Worm (Caenorhabditis elegans): ENCODE data around the gene asna-1.
A peak's percentile ranks its signal among the peaks of the same experiment; 100 is the strongest.

Gene asna-1

DNA sequence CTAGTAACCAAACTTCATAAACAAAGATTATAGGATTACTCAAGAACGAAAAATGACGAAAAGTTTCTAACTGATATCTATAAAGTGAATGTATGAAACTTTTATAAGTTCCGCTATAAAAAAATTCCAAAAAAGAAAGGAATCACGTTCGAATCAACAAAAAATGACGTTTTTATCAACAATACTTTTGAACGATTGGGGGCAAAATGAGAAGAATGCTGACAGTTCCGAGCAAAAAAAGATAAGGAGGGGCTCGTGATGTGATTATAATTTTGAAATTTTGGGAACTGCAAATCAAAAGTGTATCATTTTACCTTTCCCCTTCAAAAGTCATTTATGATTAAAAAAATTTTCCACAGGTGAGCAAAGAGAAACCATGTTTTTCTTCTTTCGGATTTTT is 15.9 kb upstream of the asna-1 start (continued):
- TF ChIP-seq set-16 (GFP tag; IDR thresholded peaks at IDR 0.05) (no peak), nhr-41 (GFP tag; IDR thresholded peaks at IDR 0.05) (no peak), egl-43 (GFP tag; IDR thresholded peaks at IDR 0.05) (no peak), dmd-6 (GFP tag; IDR thresholded peaks at IDR 0.05) (peak; percentile 87), ztf-11 (tag; optimal IDR thresholded peaks at IDR 0.05) (no peak), ama-1 (optimal IDR thresholded peaks at IDR 0.05) (no peak), hif-1 (tag; optimal IDR thresholded peaks at IDR 0.05) (peak in 1 of 2 experiments; percentile 47), lin-29 (GFP tag; IDR thresholded peaks at IDR 0.05) (no peak), dve-1 (tag; optimal IDR thresholded peaks at IDR 0.05; ENCODE audit: insufficient read depth) (peak; percentile 73), R02D3.7 (tag; optimal IDR thresholded peaks at IDR 0.05) (no peak), spr-1 (tag; optimal IDR thresholded peaks at IDR 0.05) (no peak), gei-8 (GFP tag; optimal IDR thresholded peaks at IDR 0.05) (no peak), lin-38 (GFP tag; IDR thresholded peaks at IDR 0.05) (no peak; the same call in 1 of the 2 replicates), ceh-32 (tag; optimal IDR thresholded peaks at IDR 0.05; ENCODE audit: poor library complexity) (no peak), nhr-76 (tag; optimal IDR thresholded peaks at IDR 0.05) (no peak), Y105C5A.15 (GFP tag; IDR thresholded peaks at IDR 0.05) (no peak), php-3 (GFP tag; IDR thresholded peaks at IDR 0.05) (peak; percentile 35; the same call in 1 of the 2 replicates), ces-1 (GFP tag; optimal IDR thresholded peaks at IDR 0.05) (no peak), nhr-48 (tag; optimal IDR thresholded peaks at IDR 0.05) (peak; percentile 39), vab-7 (GFP tag; IDR thresholded peaks at IDR 0.05) (no peak), daf-16 (GFP tag; optimal IDR thresholded peaks at IDR 0.05) (no peak), daf-16 (tag; optimal IDR thresholded peaks at IDR 0.05) (peak; percentile 70), pha-4 (GFP tag; IDR thresholded peaks at IDR 0.05) (0 out of 2 replicates have a peak, but pooled peaks have one; percentile 29), pha-4 (tag; optimal IDR thresholded peaks at IDR 0.05) (no peak), T20F7.1 (GFP tag; optimal IDR thresholded peaks at IDR 0.05) (peak; percentile 7), egl-27 (tag; optimal IDR thresholded peaks at IDR 0.05) (no peak), dmd-8 (GFP tag; IDR thresholded peaks at IDR 0.05) (no peak), F37D6.2 (tag; optimal IDR thresholded peaks at IDR 0.05) (no peak), ZK546.5 (tag; optimal IDR thresholded peaks at IDR 0.05) (no peak), jun-1 (tag; optimal IDR thresholded peaks at IDR 0.05) (no peak), aly-2 (tag; optimal IDR thresholded peaks at IDR 0.05) (no peak), ceh-44 (GFP tag; IDR thresholded peaks at IDR 0.05) (no peak), snpc-1.2 (GFP tag; IDR thresholded peaks at IDR 0.05) (no peak), ceh-28 (tag; optimal IDR thresholded peaks at IDR 0.05) (no peak), sdz-12 (GFP tag; optimal IDR thresholded peaks at IDR 0.05) (no peak), nhr-6 (tag; optimal IDR thresholded peaks at IDR 0.05) (no peak), pqm-1 (tag; optimal IDR thresholded peaks at IDR 0.05) (peak; percentile 78), F44E2.7 (GFP tag; IDR thresholded peaks at IDR 0.05) (no peak), nhr-42 (GFP tag; IDR thresholded peaks at IDR 0.05) (no peak), fos-1 (tag; optimal IDR thresholded peaks at IDR 0.05) (no peak), zfp-3 (GFP tag; conservative IDR thresholded peaks at IDR 0.05) (no peak), hlh-11 (tag; optimal IDR thresholded peaks at IDR 0.05) (peak; percentile 74), ZK337.2 (GFP tag; IDR thresholded peaks at IDR 0.05) (no peak), rbr-2 (tag; optimal IDR thresholded peaks at IDR 0.05) (no peak), daf-19 (GFP tag; conservative IDR thresholded peaks at IDR 0.05) (no peak), ceh-62 (tag; optimal IDR thresholded peaks at IDR 0.05) (no peak), hmg-1.1 (GFP tag; IDR thresholded peaks at IDR 0.05) (no peak), ceh-20 (GFP tag; IDR thresholded peaks at IDR 0.05) (no peak), zag-1 (tag; optimal IDR thresholded peaks at IDR 0.05) (no peak), spr-3 (GFP tag; optimal IDR thresholded peaks at IDR 0.05) (no peak), zfp-2 (tag; optimal IDR thresholded peaks at IDR 0.05) (no peak), Y5F2A.4 (GFP tag; optimal IDR thresholded peaks at IDR 0.05) (no peak), mep-1 (tag; optimal IDR thresholded peaks at IDR 0.05) (peak; percentile 43)

All from whole organism, L4 larva.